Worm (Caenorhabditis elegans): Measurements from ENCODE around the gene cif-1.

The cif-1 gene

ce11 chrIV:4660151-4661041 is 50.2 kb downstream of the cif-1 start, which contains the start of the genes F29B9.11 and jmjd-1.2:
Gene F29B9.11 (minus strand): TSS chrIV:4660201.
Gene jmjd-1.2 (plus strand): TSS chrIV:4660991.
- TF ChIP-seq lin-38 (GFP tag; IDR thresholded peaks at IDR 0.05) (peak; percentile 88), ceh-44 (GFP tag; IDR thresholded peaks at IDR 0.05) (peak; percentile 83), ceh-62 (tag; optimal IDR thresholded peaks at IDR 0.05) (no peak), dmd-8 (GFP tag; IDR thresholded peaks at IDR 0.05) (no peak), unc-39 (tag; optimal IDR thresholded peaks at IDR 0.05) (no peak), ztf-7 (tag; optimal IDR thresholded peaks at IDR 0.05) (peak; percentile 30), ceh-32 (tag; optimal IDR thresholded peaks at IDR 0.05; ENCODE audit: poor library complexity) (no peak), arid-1 (GFP tag; conservative IDR thresholded peaks at IDR 0.05) (peak; percentile 74), daf-19 (GFP tag; conservative IDR thresholded peaks at IDR 0.05) (no peak), mes-2 (tag; optimal IDR thresholded peaks at IDR 0.05; ENCODE audit: poor library complexity, severe bottlenecking) (peak; percentile 89), nhr-42 (GFP tag; IDR thresholded peaks at IDR 0.05) (peak; percentile 79), fos-1 (tag; optimal IDR thresholded peaks at IDR 0.05) (no peak), nhr-25 (tag; optimal IDR thresholded peaks at IDR 0.05; ENCODE audit: borderline replicate concordance, insufficient read depth) (peak; percentile 90), rbr-2 (tag; optimal IDR thresholded peaks at IDR 0.05) (peak; percentile 95), dve-1 (tag; optimal IDR thresholded peaks at IDR 0.05; ENCODE audit: insufficient read depth) (peak; percentile 92), dmd-6 (GFP tag; IDR thresholded peaks at IDR 0.05) (peak; percentile 85), egl-27 (tag; optimal IDR thresholded peaks at IDR 0.05) (no peak), ces-1 (GFP tag; optimal IDR thresholded peaks at IDR 0.05) (no peak), F10B5.3 (tag; optimal IDR thresholded peaks at IDR 0.05) (peak; percentile 19), gei-8 (GFP tag; optimal IDR thresholded peaks at IDR 0.05) (no peak), zip-11 (GFP tag; IDR thresholded peaks at IDR 0.05) (no peak), nhr-28 (tag; optimal IDR thresholded peaks at IDR 0.05) (peak; percentile 60), dmd-9 (GFP tag; IDR thresholded peaks at IDR 0.05) (peak; percentile 82), T26A8.4 (GFP tag; IDR thresholded peaks at IDR 0.05) (peak; percentile 82), spr-3 (GFP tag; optimal IDR thresholded peaks at IDR 0.05) (peak; percentile 53), nhr-76 (tag; optimal IDR thresholded peaks at IDR 0.05) (no peak), T20F7.1 (GFP tag; optimal IDR thresholded peaks at IDR 0.05) (no peak), daf-12 (tag; optimal IDR thresholded peaks at IDR 0.05) (no peak), nhr-102 (tag; optimal IDR thresholded peaks at IDR 0.05) (peak; percentile 89), Y48G9A.11 (GFP tag; IDR thresholded peaks at IDR 0.05) (peak; percentile 65), dpl-1 (GFP tag; optimal IDR thresholded peaks at IDR 0.05) (peak; percentile 80), nhr-111 (GFP tag; optimal IDR thresholded peaks at IDR 0.05) (no peak), nhr-41 (GFP tag; IDR thresholded peaks at IDR 0.05) (peak; percentile 57; the same call in 1 of the 2 replicates), hmg-1.1 (GFP tag; IDR thresholded peaks at IDR 0.05) (peak; percentile 89), snpc-1.2 (GFP tag; IDR thresholded peaks at IDR 0.05) (peak; percentile 74), pqm-1 (tag; optimal IDR thresholded peaks at IDR 0.05) (no peak), unc-62 (GFP tag; optimal IDR thresholded peaks at IDR 0.05 in 1 of 2) (peak in 1 of 2 experiments; percentile 88), unc-62 (tag; optimal IDR thresholded peaks at IDR 0.05) (no peak), tag-97 (GFP tag; IDR thresholded peaks at IDR 0.05) (no peak), hlh-11 (tag; optimal IDR thresholded peaks at IDR 0.05) (peak; percentile 93), D1046.2 (GFP tag; IDR thresholded peaks at IDR 0.05) (peak; percentile 72; the same call in 1 of the 2 replicates), spr-1 (tag; optimal IDR thresholded peaks at IDR 0.05) (peak; percentile 73), duxl-1 (tag; optimal IDR thresholded peaks at IDR 0.05; ENCODE audit: poor library complexity) (peak; percentile 73), F44E2.7 (GFP tag; IDR thresholded peaks at IDR 0.05) (no peak), madf-5 (GFP tag; IDR thresholded peaks at IDR 0.05) (no peak), nhr-77 (tag; optimal IDR thresholded peaks at IDR 0.05) (peak; percentile 90), aly-2 (tag; optimal IDR thresholded peaks at IDR 0.05) (no peak), ceh-28 (tag; optimal IDR thresholded peaks at IDR 0.05) (no peak), daf-8 (GFP tag; IDR thresholded peaks at IDR 0.05) (no peak), fkh-10 (GFP tag; optimal IDR thresholded peaks at IDR 0.05) (peak; percentile 84)
